Worm (Caenorhabditis elegans): ENCODE data around the gene art-1.

Gene art-1

ce11 chrII:6968191-6968675 is 3.8 kb downstream of the art-1 start (continued):
- peak; percentile 85 for TF ChIP-seq B0019.2 (GFP tag; conservative IDR thresholded peaks at IDR 0.05)
- TF ChIP-seq ztf-28 (GFP tag; IDR thresholded peaks at IDR 0.05), result peak; percentile 68; the same call in 1 of the 2 replicates
- no peak for TF ChIP-seq sdz-38 (tag; optimal IDR thresholded peaks at IDR 0.05)
- peak; percentile 93 for TF ChIP-seq snpc-3.4 (tag; optimal IDR thresholded peaks at IDR 0.05)
- TF ChIP-seq mxl-1 (tag; optimal IDR thresholded peaks at IDR 0.05), result no peak
- TF ChIP-seq F57C9.4 (tag; optimal IDR thresholded peaks at IDR 0.05), result no peak
- peak; percentile 65 for TF ChIP-seq lin-54 (GFP tag; optimal IDR thresholded peaks at IDR 0.05)
- peak; percentile 83 for TF ChIP-seq attf-3 (GFP tag; conservative IDR thresholded peaks at IDR 0.05)
- TF ChIP-seq ztf-22 (GFP tag; optimal IDR thresholded peaks at IDR 0.05), result peak; percentile 8
- TF ChIP-seq snpc-1.1 (tag; optimal IDR thresholded peaks at IDR 0.05; ENCODE audit: insufficient read depth), result peak; percentile 97
- TF ChIP-seq tbp1 (GFP tag; optimal IDR thresholded peaks at IDR 0.05), result peak; percentile 79
- peak; percentile 77 for TF ChIP-seq ceh-79 (tag; optimal IDR thresholded peaks at IDR 0.05)
- peak; percentile 59 for TF ChIP-seq atf-7 (tag; optimal IDR thresholded peaks at IDR 0.05)
- no peak for TF ChIP-seq tbx-9 (tag; optimal IDR thresholded peaks at IDR 0.05; ENCODE audit: borderline replicate concordance)
- peak; percentile 59 for TF ChIP-seq die-1 (tag; optimal IDR thresholded peaks at IDR 0.05)
- TF ChIP-seq madf-8 (GFP tag; conservative IDR thresholded peaks at IDR 0.05), result peak; percentile 67
- peak; percentile 88 for TF ChIP-seq repo-1 (tag; optimal IDR thresholded peaks at IDR 0.05)
- no peak for TF ChIP-seq F55B11.4 (tag; optimal IDR thresholded peaks at IDR 0.05; ENCODE audit: borderline replicate concordance, insufficient read depth)
- peak; percentile 56 for TF ChIP-seq mes-4 (tag; optimal IDR thresholded peaks at IDR 0.05)
- TF ChIP-seq let-607 (tag; optimal IDR thresholded peaks at IDR 0.05), result no peak
- peak; percentile 74; the same call in 1 of the 2 replicates for TF ChIP-seq lin-26 (GFP tag; IDR thresholded peaks at IDR 0.05)
- TF ChIP-seq T26A5.8 (tag; optimal IDR thresholded peaks at IDR 0.05), result peak; percentile 49
- peak; percentile 72 for TF ChIP-seq hrde-1 (tag; optimal IDR thresholded peaks at IDR 0.05; ENCODE audit: borderline replicate concordance)
- TF ChIP-seq C06A6.2 (GFP tag; conservative IDR thresholded peaks at IDR 0.05), result peak; percentile 67
- TF ChIP-seq rcor-1 (GFP tag; IDR thresholded peaks at IDR 0.05), result peak; percentile 84
- TF ChIP-seq dpff-1 (tag; optimal IDR thresholded peaks at IDR 0.05), result peak; percentile 80
- 0 out of 2 replicates have a peak, but pooled peaks have one; percentile 73 for TF ChIP-seq ztf-6 (GFP tag; IDR thresholded peaks at IDR 0.05)
- TF ChIP-seq hsf-1 (GFP tag; IDR thresholded peaks at IDR 0.05), result peak; percentile 58
- peak; percentile 97 for TF ChIP-seq snpc-4 (GFP tag; optimal IDR thresholded peaks at IDR 0.05)
- TF ChIP-seq snpc-4 (tag; optimal IDR thresholded peaks at IDR 0.05), result peak; percentile 97 to 99 (median 98)
- no peak for TF ChIP-seq dpl-1 (GFP tag; optimal IDR thresholded peaks at IDR 0.05)
- peak; percentile 79 for TF ChIP-seq F10E7.11 (tag; optimal IDR thresholded peaks at IDR 0.05)
- TF ChIP-seq xnd-1 (tag; optimal IDR thresholded peaks at IDR 0.05), result peak; percentile 55
- TF ChIP-seq pbrm-1 (GFP tag; IDR thresholded peaks at IDR 0.05), result peak; percentile 93
- no peak for TF ChIP-seq ccch-3 (GFP tag; optimal IDR thresholded peaks at IDR 0.05)
- TF ChIP-seq rec-8 (tag; optimal IDR thresholded peaks at IDR 0.05), result peak in 1 of 2 experiments; percentile 61
- peak; percentile 75 for TF ChIP-seq Y53G8AR.9 (GFP tag; conservative IDR thresholded peaks at IDR 0.05)
- TF ChIP-seq athp-1 (tag; optimal IDR thresholded peaks at IDR 0.05), result peak; percentile 87
- peak; percentile 53 for TF ChIP-seq F23B12.7 (tag; optimal IDR thresholded peaks at IDR 0.05; ENCODE audit: insufficient read depth)

All from whole organism, young adult.